Worm (Caenorhabditis elegans) whole organism, L1 larva: ENCODE measurements around the gene F53F4.2.

ENCODE experiments used
- Y116A8C.19 ChIP-seq: sonication (generic microtip); optimal IDR thresholded peaks from 2 replicates; lab custom pipeline; 2016; ENCODE audit warnings: missing compliant biosample characterization, missing genetic modification characterization, borderline replicate concordance
- ama-1 ChIP-seq: fragments of 150-350 bp; optimal IDR thresholded peaks from 2 replicates; lab custom pipeline; 2014
- nhr-11 ChIP-seq: fragments of 150-350 bp; optimal IDR thresholded peaks from 2 replicates; lab custom pipeline; 2014; ENCODE audit warnings: missing biosample characterization, missing genetic modification characterization
- nhr-84 ChIP-seq: sonication (generic microtip); optimal IDR thresholded peaks from 2 replicates; lab custom pipeline; 2017; ENCODE audit warnings: missing biosample characterization, missing genetic modification characterization
- pqm-1 ChIP-seq: sonication (generic microtip); optimal IDR thresholded peaks from 3 replicates; lab custom pipeline; 2017; ENCODE audit warnings: missing biosample characterization, missing genetic modification characterization

DNA sequence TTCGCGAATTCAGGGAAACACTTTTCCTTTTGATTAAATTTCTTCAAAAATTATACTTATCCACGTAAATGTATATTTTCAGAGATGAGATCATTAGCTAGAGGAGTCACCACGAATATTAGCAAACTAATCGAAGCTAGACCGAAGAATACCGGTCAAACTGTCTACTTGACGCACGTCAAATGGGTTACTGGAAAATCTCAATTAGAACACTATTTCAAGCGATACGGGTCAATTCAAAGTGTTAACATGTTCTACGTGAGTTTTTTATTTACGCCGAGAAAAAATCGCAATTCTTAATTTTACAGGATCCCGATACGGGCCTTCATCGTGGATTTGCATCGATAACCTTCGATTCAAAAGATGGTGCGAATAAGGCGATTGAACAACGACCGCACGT lies 23.6 kb downstream of the F53F4.2 start, which contains the start of gene slrp-1:
- TF ChIP-seq nhr-11 (tag; lab: Kevin White, UChicago) (no peak), nhr-84 (tag; lab: Kevin White, UChicago) (no peak), Y116A8C.19 (tag; lab: Kevin White, UChicago) (no peak), ama-1 (no peak), pqm-1 (tag; lab: Kevin White, UChicago) (no peak)
